Worm (Caenorhabditis elegans) whole organism, L3 larva: ENCODE data around the gene R11D1.7.

Experiments used
- R02D3.7 ChIP-seq: fragments of 150-350 bp; optimal IDR thresholded peaks from 2 replicates; lab custom pipeline; 2014; ENCODE audit warnings: missing biosample characterization, missing genetic modification characterization
- ZK546.5 ChIP-seq: sonication (generic microtip); optimal IDR thresholded peaks from 2 replicates; lab custom pipeline; 2017; ENCODE audit warnings: missing biosample characterization, missing genetic modification characterization
- aly-2 ChIP-seq: fragments of 150-350 bp; optimal IDR thresholded peaks from 2 replicates; lab custom pipeline; 2014; ENCODE audit warnings: missing biosample characterization, missing genetic modification characterization
- ceh-16 ChIP-seq: sonication (generic microtip); optimal IDR thresholded peaks from 2 replicates; lab custom pipeline; 2017; ENCODE audit warnings: missing biosample characterization, missing genetic modification characterization
- ceh-9 ChIP-seq: sonication (generic microtip); optimal IDR thresholded peaks from 2 replicates; lab custom pipeline; 2018; ENCODE audit warnings: missing biosample characterization, missing genetic modification characterization
- daf-12 ChIP-seq: fragments of 150-350 bp; optimal IDR thresholded peaks from 2 replicates; lab custom pipeline; 2014; ENCODE audit warnings: missing biosample characterization, missing genetic modification reagents, missing genetic modification characterization
- egl-27 ChIP-seq: sonication (generic microtip); optimal IDR thresholded peaks from 4 replicates; lab custom pipeline; 2017; ENCODE audit warnings: missing biosample characterization, missing genetic modification reagents, missing genetic modification characterization
- egl-5 ChIP-seq: fragments of 150-350 bp; optimal IDR thresholded peaks from 2 replicates; lab custom pipeline; 2017; ENCODE audit warnings: missing biosample characterization, missing genetic modification reagents, missing genetic modification characterization, inconsistent platforms
- elt-1 ChIP-seq: fragments of 150-350 bp; optimal IDR thresholded peaks from 2 replicates; lab custom pipeline; 2014; ENCODE audit warnings: missing biosample characterization, missing genetic modification characterization
- elt-2 ChIP-seq: sonication (generic microtip); optimal IDR thresholded peaks from 2 replicates; lab custom pipeline; 2016; ENCODE audit warnings: missing genetic modification reagents, mild to moderate bottlenecking, missing genetic modification characterization, missing compliant biosample characterization
- elt-3 ChIP-seq, 3 experiments: fragments of 150-350 bp in 1 of 3; sonication (generic microtip) in 2 of 3; optimal IDR thresholded peaks; 2 replicates in 2 of 3; 4 replicates in 1 of 3; lab custom pipeline; 2014 to 2017; ENCODE audit warnings: missing biosample characterization in 3 of 3, missing genetic modification characterization in 3 of 3
- fkh-2 ChIP-seq: fragments of 150-350 bp; optimal IDR thresholded peaks from 2 replicates; lab custom pipeline; 2014; ENCODE audit warnings: missing biosample characterization, missing genetic modification reagents, missing genetic modification characterization
- fos-1 ChIP-seq: fragments of 150-350 bp; optimal IDR thresholded peaks from 2 replicates; lab custom pipeline; 2014; ENCODE audit warnings: missing biosample characterization, missing genetic modification characterization
- jun-1 ChIP-seq: fragments of 150-350 bp; optimal IDR thresholded peaks from 2 replicates; lab custom pipeline; 2014; ENCODE audit warnings: missing biosample characterization, missing genetic modification reagents, missing genetic modification characterization
- lin-39 ChIP-seq: fragments of 150-350 bp; optimal IDR thresholded peaks from 2 replicates; lab custom pipeline; 2018; ENCODE audit warnings: missing biosample characterization, missing genetic modification reagents, missing genetic modification characterization
- nhr-11 ChIP-seq: fragments of 150-350 bp; optimal IDR thresholded peaks from 2 replicates; lab custom pipeline; 2014; ENCODE audit warnings: missing biosample characterization, missing genetic modification characterization
- nhr-12 ChIP-seq: fragments of 150-350 bp; optimal IDR thresholded peaks from 2 replicates; lab custom pipeline; 2014; ENCODE audit warnings: missing biosample characterization, missing genetic modification characterization
- nhr-23 ChIP-seq: fragments of 150-350 bp; optimal IDR thresholded peaks from 2 replicates; lab custom pipeline; 2014; ENCODE audit warnings: missing biosample characterization, missing genetic modification reagents, missing genetic modification characterization
- nhr-76 ChIP-seq: fragments of 150-350 bp; sonication (generic microtip); optimal IDR thresholded peaks from 5 replicates; lab custom pipeline; 2014; ENCODE audit warnings: missing biosample characterization, missing genetic modification characterization
- nhr-77 ChIP-seq: fragments of 150-350 bp; optimal IDR thresholded peaks from 2 replicates; lab custom pipeline; 2014; ENCODE audit warnings: missing biosample characterization, missing genetic modification characterization
- pha-4 ChIP-seq: fragments of 150-350 bp; optimal IDR thresholded peaks from 2 replicates; lab custom pipeline; 2014; ENCODE audit warnings: missing biosample characterization, missing genetic modification reagents, missing genetic modification characterization
- pqm-1 ChIP-seq: fragments of 150-350 bp; optimal IDR thresholded peaks from 2 replicates; lab custom pipeline; 2017; ENCODE audit warnings: missing biosample characterization, missing genetic modification characterization, inconsistent platforms
- sea-2 ChIP-seq: fragments of 150-350 bp; sonication (generic microtip); optimal IDR thresholded peaks from 4 replicates; lab custom pipeline; 2014; ENCODE audit warnings: missing biosample characterization, missing genetic modification reagents, missing genetic modification characterization
- skn-1 ChIP-seq: fragments of 150-350 bp; optimal IDR thresholded peaks from 2 replicates; lab custom pipeline; 2014; ENCODE audit warnings: missing biosample characterization, missing genetic modification characterization
- unc-62 ChIP-seq: fragments of 150-350 bp; sonication (generic microtip); optimal IDR thresholded peaks from 4 replicates; lab custom pipeline; 2014; ENCODE audit warnings: missing biosample characterization, missing genetic modification reagents, missing genetic modification characterization
- ztf-11 ChIP-seq: fragments of 150-350 bp; optimal IDR thresholded peaks from 2 replicates; lab custom pipeline; 2014; ENCODE audit warnings: missing biosample characterization, missing genetic modification characterization
- ztf-4 ChIP-seq: fragments of 150-350 bp; optimal IDR thresholded peaks from 2 replicates; lab custom pipeline; 2014; ENCODE audit warnings: missing biosample characterization, missing genetic modification characterization

Gene R11D1.7

DNA sequence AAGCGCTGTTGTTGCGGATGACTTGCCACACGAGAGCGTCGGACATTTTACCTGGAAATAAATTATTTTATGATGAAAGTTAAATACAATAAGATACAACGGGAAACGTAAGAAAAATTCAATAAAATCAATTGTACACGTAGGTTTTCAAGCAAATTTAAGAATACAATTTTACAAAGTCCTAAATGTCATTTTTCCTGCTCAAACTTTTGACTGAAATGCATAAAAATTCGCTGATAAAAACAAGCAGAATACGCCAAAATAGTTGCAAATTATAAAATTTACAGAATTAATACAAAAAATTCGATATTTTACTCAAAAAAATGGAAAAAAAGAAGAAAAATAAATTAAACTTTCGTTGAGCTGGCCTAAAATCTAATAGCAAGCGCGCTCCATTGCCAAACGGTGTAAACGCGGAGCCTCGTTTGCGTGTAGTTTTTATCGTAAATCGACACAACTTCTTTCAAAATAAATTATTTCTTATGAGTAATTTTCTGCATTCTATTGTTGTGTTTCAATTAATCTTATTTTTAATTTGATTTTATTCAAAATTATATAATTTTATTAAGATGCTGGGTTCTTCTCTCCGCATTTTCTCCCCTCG is 8.4 kb downstream of the R11D1.7 start, which contains the start of the genes rpl-28 and mrpl-49 (continued):
- no peak for TF ChIP-seq daf-12 (tag; lab: Kevin White, UChicago)
- peak; percentile 42 for TF ChIP-seq skn-1 (tag; lab: Kevin White, UChicago)
- peak; percentile 93 for TF ChIP-seq nhr-23 (tag; lab: Kevin White, UChicago)
- no peak for TF ChIP-seq elt-1
- no peak for TF ChIP-seq egl-27 (tag; lab: Kevin White, UChicago)
- TF ChIP-seq R02D3.7 (tag; lab: Kevin White, UChicago): peak; percentile 95
- TF ChIP-seq fos-1 (tag; lab: Kevin White, UChicago): no peak

DNA sequence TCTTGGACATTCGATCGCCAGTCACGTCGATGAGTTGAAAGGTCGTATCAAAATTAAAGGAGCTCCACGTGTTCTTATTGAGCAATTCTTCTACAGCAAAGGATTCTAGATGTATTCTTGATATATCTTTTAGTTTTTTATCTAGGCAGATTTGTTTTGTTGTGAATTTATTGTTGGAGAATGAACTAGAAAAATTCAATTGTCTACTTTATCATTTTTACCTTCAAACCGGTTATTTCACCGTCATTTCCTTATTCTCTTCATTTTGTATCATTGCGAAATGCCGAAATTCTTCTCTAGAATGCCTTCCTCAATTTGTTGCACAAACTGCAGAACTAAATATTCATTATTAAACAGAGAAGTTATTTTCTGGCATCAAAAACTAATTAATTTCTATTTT is 9.4 kb downstream of the R11D1.7 start, which contains the start of gene R11D1.10:
Gene R11D1.10 (plus strand): TSS at position 301 of the 400 bp plus-strand sequence.
- TF ChIP-seq ceh-16 (tag; lab: Kevin White, UChicago): no peak
- TF ChIP-seq R02D3.7 (tag; lab: Kevin White, UChicago): no peak
- TF ChIP-seq ceh-9 (tag; lab: Kevin White, UChicago): no peak
- no peak for TF ChIP-seq sea-2 (GFP tag; lab: Kevin White, UChicago)
- TF ChIP-seq ztf-11 (tag; lab: Kevin White, UChicago): no peak
- no peak for TF ChIP-seq nhr-76 (tag; lab: Kevin White, UChicago)
- TF ChIP-seq aly-2 (tag; lab: Kevin White, UChicago): no peak
- no peak for TF ChIP-seq ztf-4 (tag; lab: Kevin White, UChicago)
- no peak for TF ChIP-seq elt-3 (tag; optimal IDR thresholded peaks at IDR 0.05; lab: Kevin White, UChicago)
- no peak for TF ChIP-seq nhr-77 (tag; lab: Kevin White, UChicago)
- TF ChIP-seq unc-62 (GFP tag; lab: Kevin White, UChicago): no peak
- TF ChIP-seq lin-39 (tag; lab: Kevin White, UChicago): no peak
- TF ChIP-seq fkh-2 (tag; lab: Kevin White, UChicago): no peak
- no peak for TF ChIP-seq egl-5 (tag; lab: Kevin White, UChicago)
- no peak for TF ChIP-seq daf-12 (tag; lab: Kevin White, UChicago)
- no peak for TF ChIP-seq skn-1 (tag; lab: Kevin White, UChicago)

DNA sequence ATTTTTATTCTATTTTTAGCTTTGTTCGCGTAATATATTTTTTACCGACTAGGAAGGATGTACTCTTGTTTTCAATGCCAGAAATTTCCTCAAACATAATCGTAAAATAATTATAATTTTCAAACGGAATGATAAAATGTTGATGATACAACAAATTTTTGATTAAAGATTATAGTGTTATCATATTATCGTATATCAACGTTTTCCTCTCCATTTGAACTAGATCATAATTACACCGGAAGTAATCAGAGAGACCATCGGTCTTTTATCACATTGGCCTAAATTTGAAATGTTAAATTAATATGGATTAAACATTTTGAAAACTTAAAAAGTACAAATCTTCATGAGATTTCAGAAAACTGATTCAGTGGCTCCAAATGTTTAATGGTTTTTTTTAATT is 12.9 kb downstream of the R11D1.7 start:
- TF ChIP-seq pha-4 (tag; lab: Kevin White, UChicago) (peak; percentile 23), pqm-1 (tag; lab: Kevin White, UChicago) (peak; percentile 77), elt-2 (tag; lab: Kevin White, UChicago) (peak; percentile 87), fkh-2 (tag; lab: Kevin White, UChicago) (no peak)

DNA sequence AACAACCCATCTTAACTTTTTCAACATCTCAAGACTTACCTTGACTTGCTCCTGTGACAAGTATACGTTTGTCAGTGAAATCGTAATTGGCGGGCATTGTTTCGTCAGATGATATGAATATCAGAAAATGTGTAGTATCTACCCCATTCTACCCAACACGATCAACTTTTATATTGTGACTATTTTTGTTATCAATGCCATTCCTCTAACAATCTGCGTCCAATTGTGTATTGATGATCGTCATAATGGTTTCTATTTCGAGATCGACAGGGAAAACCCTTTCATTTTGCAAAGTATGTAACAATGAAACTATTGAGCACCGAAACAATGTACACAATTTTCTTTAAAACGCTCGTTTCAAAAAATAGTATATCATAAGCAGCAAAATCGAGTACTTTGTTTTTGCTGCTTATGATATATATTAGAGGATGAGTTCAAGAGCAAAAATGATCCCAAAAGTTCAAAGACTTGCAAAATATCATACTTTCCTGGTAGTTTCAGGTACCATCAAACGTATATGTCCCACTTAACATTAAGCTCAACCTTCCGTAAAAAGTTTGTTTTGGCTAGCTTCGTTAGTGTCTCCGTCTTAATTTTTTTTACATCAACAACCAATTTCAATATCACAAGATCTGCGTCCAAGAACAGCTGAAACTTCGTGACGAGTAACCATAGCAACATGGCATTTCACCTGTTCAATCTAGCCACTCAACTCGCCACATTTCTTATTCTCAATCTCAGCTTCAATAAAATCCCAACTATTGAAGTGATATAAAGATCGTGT is 13.8 kb downstream of the R11D1.7 start, which contains the start of the genes dhs-21 and xbx-9:
Gene dhs-21 (minus strand): TSS at position 181 of the 784 bp plus-strand sequence.
Gene xbx-9 (plus strand): TSS at position 734 of the 784 bp plus-strand sequence.
- TF ChIP-seq elt-1: no peak
- TF ChIP-seq nhr-12 (tag; lab: Kevin White, UChicago): no peak
- TF ChIP-seq elt-3 (tag; optimal IDR thresholded peaks at IDR 0.05; lab: Kevin White, UChicago): peak in 1 of 3 experiments; percentile 26
- TF ChIP-seq ztf-11 (tag; lab: Kevin White, UChicago): no peak
- TF ChIP-seq ZK546.5 (tag; lab: Kevin White, UChicago): no peak
- peak; percentile 54 for TF ChIP-seq jun-1 (tag; lab: Kevin White, UChicago)
- TF ChIP-seq pqm-1 (tag; lab: Kevin White, UChicago): peak; percentile 86
- peak; percentile 79 for TF ChIP-seq elt-2 (tag; lab: Kevin White, UChicago)
- no peak for TF ChIP-seq skn-1 (tag; lab: Kevin White, UChicago)
- no peak for TF ChIP-seq nhr-11 (tag; lab: Kevin White, UChicago)
- TF ChIP-seq pha-4 (tag; lab: Kevin White, UChicago): peak; percentile 12

ce11 chrV:12736166-12736753 is 16.4 kb downstream of the R11D1.7 start, which contains the start of gene cky-1:
Gene cky-1, plus strand, starts transcription at chrV:12736703.
- TF ChIP-seq ceh-9 (tag; lab: Kevin White, UChicago): no peak
- TF ChIP-seq pha-4 (tag; lab: Kevin White, UChicago): peak; percentile 19
- TF ChIP-seq, all 47 proteins: peak for 1
